Worm (Caenorhabditis elegans) whole organism, L2 larva: ENCODE data around the gene duo-1.

Source experiments
- C34F6.9 ChIP-seq: fragments of 150-350 bp; optimal IDR thresholded peaks from 2 replicates; lab custom pipeline; 2014; ENCODE audit warnings: missing biosample characterization, missing genetic modification characterization
- F13H6.1 ChIP-seq: sonication (generic microtip); optimal IDR thresholded peaks from 2 replicates; lab custom pipeline; 2016; ENCODE audit warnings: missing genetic modification characterization, missing compliant biosample characterization
- R02D3.7 ChIP-seq: fragments of 150-350 bp; optimal IDR thresholded peaks from 2 replicates; lab custom pipeline; 2014; ENCODE audit warnings: missing biosample characterization, missing genetic modification characterization
- Y55F3AM.14 ChIP-seq: fragments of 200-800 bp; sonication (Bioruptor generic); optimal IDR thresholded peaks from 2 replicates; lab custom pipeline; 2018; ENCODE audit warnings: mild to moderate bottlenecking, missing genetic modification characterization, missing compliant biosample characterization
- ama-1 ChIP-seq: fragments of 150-350 bp; optimal IDR thresholded peaks from 2 replicates; lab custom pipeline; 2018; ENCODE audit warnings: inconsistent platforms
- blmp-1 ChIP-seq: sonication (generic microtip); optimal IDR thresholded peaks from 2 replicates; lab custom pipeline; 2017; ENCODE audit warnings: missing genetic modification characterization, mild to moderate bottlenecking, missing compliant biosample characterization, antibody characterized with exemption, moderate library complexity; ENCODE audit not compliant: insufficient read depth
- ceh-16 ChIP-seq: fragments of 150-350 bp; optimal IDR thresholded peaks from 2 replicates; lab custom pipeline; 2014; ENCODE audit warnings: missing biosample characterization, missing genetic modification characterization
- ceh-82 ChIP-seq: fragments of 150-350 bp; optimal IDR thresholded peaks from 2 replicates; lab custom pipeline; 2014; ENCODE audit warnings: missing biosample characterization, missing genetic modification characterization
- crh-2 ChIP-seq: sonication (generic microtip); optimal IDR thresholded peaks from 2 replicates; lab custom pipeline; 2017; ENCODE audit warnings: missing biosample characterization, missing genetic modification characterization
- dmd-4 ChIP-seq: sonication (generic microtip); optimal IDR thresholded peaks from 2 replicates; lab custom pipeline; 2017; ENCODE audit warnings: missing biosample characterization, missing genetic modification characterization
- egl-27 ChIP-seq: sonication (generic microtip); optimal IDR thresholded peaks from 3 replicates; lab custom pipeline; 2017; ENCODE audit warnings: missing biosample characterization, missing genetic modification reagents, missing genetic modification characterization
- elt-1 ChIP-seq: fragments of 150-350 bp; optimal IDR thresholded peaks from 2 replicates; lab custom pipeline; 2014; ENCODE audit warnings: missing biosample characterization, missing genetic modification characterization
- elt-3 ChIP-seq: sonication (generic microtip); optimal IDR thresholded peaks from 2 replicates; lab custom pipeline; 2017; ENCODE audit warnings: missing biosample characterization, missing genetic modification characterization
- fos-1 ChIP-seq: fragments of 150-350 bp; optimal IDR thresholded peaks from 2 replicates; lab custom pipeline; 2014; ENCODE audit warnings: missing biosample characterization, missing genetic modification characterization
- gmeb-1 ChIP-seq: fragments of 150-350 bp; optimal IDR thresholded peaks from 2 replicates; lab custom pipeline; 2014; ENCODE audit warnings: missing biosample characterization, missing genetic modification characterization
- lin-11 ChIP-seq: fragments of 150-350 bp; sonication (generic microtip); optimal IDR thresholded peaks from 2 replicates; lab custom pipeline; 2014; ENCODE audit warnings: missing biosample characterization, missing genetic modification characterization, inconsistent platforms, mixed read lengths
- lin-13 ChIP-seq: fragments of 150-350 bp; optimal IDR thresholded peaks from 2 replicates; lab custom pipeline; 2014; ENCODE audit warnings: missing biosample characterization, missing genetic modification reagents, missing genetic modification characterization
- lin-39 ChIP-seq: fragments of 150-350 bp; optimal IDR thresholded peaks from 2 replicates; lab custom pipeline; 2014; ENCODE audit warnings: missing biosample characterization, missing genetic modification reagents, missing genetic modification characterization
- lsy-2 ChIP-seq, 2 experiments: fragments of 150-350 bp in 1 of 2; sonication (generic microtip) in 1 of 2; optimal IDR thresholded peaks; 2 replicates each; lab custom pipeline; 2014 to 2017; ENCODE audit warnings: missing biosample characterization in 2 of 2, missing genetic modification characterization in 2 of 2
- mab-5 ChIP-seq: fragments of 150-350 bp; optimal IDR thresholded peaks from 2 replicates; lab custom pipeline; 2014; ENCODE audit warnings: missing biosample characterization, missing genetic modification characterization
- mbf-1 ChIP-seq: sonication (generic microtip); optimal IDR thresholded peaks from 2 replicates; lab custom pipeline; 2017; ENCODE audit warnings: missing biosample characterization, missing genetic modification characterization
- mdl-1 ChIP-seq, 2 experiments: fragments of 150-350 bp in 1 of 2; sonication (generic microtip) in 1 of 2; optimal IDR thresholded peaks; 2 replicates each; lab custom pipeline; 2017; ENCODE audit warnings: missing biosample characterization in 2 of 2, missing genetic modification characterization in 2 of 2
- nhr-10 ChIP-seq: sonication (generic microtip); optimal IDR thresholded peaks from 2 replicates; lab custom pipeline; 2017; ENCODE audit warnings: missing biosample characterization, missing genetic modification characterization
- nhr-11 ChIP-seq: fragments of 150-350 bp; optimal IDR thresholded peaks from 2 replicates; lab custom pipeline; 2014; ENCODE audit warnings: missing biosample characterization, missing genetic modification characterization
- nhr-129 ChIP-seq: fragments of 150-350 bp; optimal IDR thresholded peaks from 2 replicates; lab custom pipeline; 2014; ENCODE audit warnings: missing biosample characterization, missing genetic modification characterization
- nhr-21 ChIP-seq: fragments of 150-350 bp; optimal IDR thresholded peaks from 2 replicates; lab custom pipeline; 2014; ENCODE audit warnings: missing biosample characterization, missing genetic modification characterization
- nhr-23 ChIP-seq: fragments of 150-350 bp; optimal IDR thresholded peaks from 2 replicates; lab custom pipeline; 2014; ENCODE audit warnings: missing biosample characterization, missing genetic modification reagents, missing genetic modification characterization
- nhr-237 ChIP-seq: fragments of 150-350 bp; optimal IDR thresholded peaks from 2 replicates; lab custom pipeline; 2014; ENCODE audit warnings: missing biosample characterization, missing genetic modification characterization
- nhr-25 ChIP-seq: fragments of 150-350 bp; sonication (generic microtip); optimal IDR thresholded peaks from 3 replicates; lab custom pipeline; 2014; ENCODE audit warnings: missing biosample characterization, missing genetic modification characterization
- nhr-6 ChIP-seq: fragments of 150-350 bp; optimal IDR thresholded peaks from 2 replicates; lab custom pipeline; 2014; ENCODE audit warnings: missing biosample characterization, missing genetic modification characterization
- nhr-77 ChIP-seq: fragments of 150-350 bp; optimal IDR thresholded peaks from 2 replicates; lab custom pipeline; 2014; ENCODE audit warnings: missing biosample characterization, missing genetic modification characterization
- peb-1 ChIP-seq: fragments of 150-350 bp; optimal IDR thresholded peaks from 2 replicates; lab custom pipeline; 2014; ENCODE audit warnings: missing biosample characterization, missing genetic modification characterization
- sem-4 ChIP-seq: fragments of 150-350 bp; optimal IDR thresholded peaks from 2 replicates; lab custom pipeline; 2014; ENCODE audit warnings: missing biosample characterization, missing genetic modification reagents, missing genetic modification characterization
- skn-1 ChIP-seq: sonication (generic microtip); optimal IDR thresholded peaks from 2 replicates; lab custom pipeline; 2017; ENCODE audit warnings: missing biosample characterization, missing genetic modification characterization
- sma-3 ChIP-seq: sonication (generic microtip); optimal IDR thresholded peaks from 2 replicates; lab custom pipeline; 2016; ENCODE audit warnings: missing genetic modification reagents, missing genetic modification characterization, missing compliant biosample characterization
- sma-9 ChIP-seq, 2 experiments: fragments of 150-350 bp in 1 of 2; sonication (generic microtip) in 1 of 2; optimal IDR thresholded peaks; 2 replicates each; lab custom pipeline; 2014 to 2016; ENCODE audit warnings: missing genetic modification characterization in 2 of 2, mild to moderate bottlenecking in 1 of 2, missing biosample characterization in 1 of 2, missing compliant biosample characterization in 1 of 2, missing genetic modification reagents in 1 of 2, moderate library complexity in 1 of 2
- snpc-4 ChIP-seq: fragments of 150-350 bp; optimal IDR thresholded peaks from 2 replicates; lab custom pipeline; 2014; ENCODE audit warnings: missing biosample characterization, missing genetic modification characterization
- unc-39 ChIP-seq: fragments of 150-350 bp; optimal IDR thresholded peaks from 2 replicates; lab custom pipeline; 2014; ENCODE audit warnings: missing biosample characterization, missing genetic modification characterization
- unc-55 ChIP-seq: fragments of 150-350 bp; sonication (generic microtip); optimal IDR thresholded peaks from 3 replicates; lab custom pipeline; 2014; ENCODE audit warnings: missing biosample characterization, missing genetic modification reagents, missing genetic modification characterization
- zag-1 ChIP-seq: fragments of 150-350 bp; optimal IDR thresholded peaks from 2 replicates; lab custom pipeline; 2014; ENCODE audit warnings: missing biosample characterization, missing genetic modification characterization
- ztf-1 ChIP-seq: fragments of 200-800 bp; sonication (Bioruptor generic); conservative IDR thresholded peaks from 2 replicates; pipeline ENCODE4 v1.3.6; 2022; ENCODE audit warnings: missing genetic modification characterization, missing compliant biosample characterization
- ztf-11 ChIP-seq: sonication (generic microtip); optimal IDR thresholded peaks from 2 replicates; lab custom pipeline; 2017; ENCODE audit warnings: missing biosample characterization, missing genetic modification characterization
- ztf-4 ChIP-seq: fragments of 150-350 bp; optimal IDR thresholded peaks from 2 replicates; lab custom pipeline; 2014; ENCODE audit warnings: missing biosample characterization, missing genetic modification characterization

The duo-1 gene

DNA sequence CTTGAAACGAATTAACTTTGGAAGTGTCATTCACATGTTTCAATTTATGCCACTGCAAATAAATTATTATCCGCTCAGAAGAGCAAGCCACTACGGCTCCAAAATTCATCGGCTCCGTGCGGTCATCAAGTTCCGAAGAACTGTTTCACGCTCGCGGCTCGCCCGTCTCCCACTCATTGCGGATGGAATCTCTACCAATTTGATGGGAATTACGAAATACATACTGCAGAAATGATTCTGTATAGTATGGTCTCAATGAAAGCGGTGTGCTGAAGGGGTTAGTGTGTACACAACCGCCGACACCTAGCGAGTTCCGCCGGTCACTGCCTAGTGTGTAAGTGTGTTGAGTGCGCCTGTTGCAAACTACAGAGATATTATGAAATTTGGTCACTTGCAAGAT lies 30.7 kb downstream of the duo-1 start:
- TF ChIP-seq lin-11 (tag; lab: Kevin White, UChicago), result no peak
- TF ChIP-seq dmd-4 (tag; lab: Kevin White, UChicago), result no peak
- peak; percentile 84 for TF ChIP-seq sma-9 (GFP tag; optimal IDR thresholded peaks at IDR 0.05; lab: Kevin White, UChicago)
- TF ChIP-seq sma-9 (tag; optimal IDR thresholded peaks at IDR 0.05; lab: Kevin White, UChicago), result no peak
- no peak for TF ChIP-seq nhr-77 (tag; lab: Kevin White, UChicago)
- no peak for TF ChIP-seq nhr-6
- no peak for TF ChIP-seq ztf-11
- TF ChIP-seq lsy-2 (tag; optimal IDR thresholded peaks at IDR 0.05; lab: Kevin White, UChicago), result no peak
- TF ChIP-seq nhr-21, result peak; percentile 49
- TF ChIP-seq ceh-16 (tag; lab: Kevin White, UChicago), result peak; percentile 58
- TF ChIP-seq mbf-1 (tag; lab: Kevin White, UChicago), result no peak
- TF ChIP-seq blmp-1 (tag; lab: Kevin White, UChicago), result no peak
- TF ChIP-seq gmeb-1 (tag; lab: Kevin White, UChicago), result no peak
- no peak for TF ChIP-seq mdl-1 (tag; optimal IDR thresholded peaks at IDR 0.05; lab: Kevin White, UChicago)
- TF ChIP-seq nhr-237 (tag; lab: Kevin White, UChicago), result no peak
- no peak for TF ChIP-seq Y55F3AM.14 (GFP tag; lab: Kevin White, UChicago)
- no peak for TF ChIP-seq peb-1
- no peak for TF ChIP-seq unc-39 (tag; lab: Kevin White, UChicago)
- TF ChIP-seq fos-1 (tag; lab: Kevin White, UChicago), result peak; percentile 32
- TF ChIP-seq elt-1 (tag; lab: Kevin White, UChicago), result no peak
- TF ChIP-seq sem-4, result no peak
- TF ChIP-seq lin-13 (GFP tag; lab: Kevin White, UChicago), result no peak
- TF ChIP-seq ztf-1 (GFP tag; lab: Robert Waterston, UW), result no peak
- TF ChIP-seq C34F6.9 (tag; lab: Kevin White, UChicago), result no peak
- TF ChIP-seq snpc-4 (tag; lab: Kevin White, UChicago), result peak; percentile 95
- no peak for TF ChIP-seq lin-39 (tag; lab: Kevin White, UChicago)
- TF ChIP-seq crh-2, result peak; percentile 37
- peak; percentile 75 for TF ChIP-seq sma-3
- no peak for TF ChIP-seq ztf-4 (tag; lab: Kevin White, UChicago)
- TF ChIP-seq ceh-82, result no peak
- no peak for TF ChIP-seq zag-1 (tag; lab: Kevin White, UChicago)
- no peak for TF ChIP-seq nhr-129 (tag; lab: Kevin White, UChicago)
- TF ChIP-seq nhr-23, result no peak
- no peak for TF ChIP-seq mab-5 (tag; lab: Kevin White, UChicago)
- TF ChIP-seq ama-1 (lab: Kevin White, UChicago), result no peak
- TF ChIP-seq R02D3.7 (tag; lab: Kevin White, UChicago), result no peak
- TF ChIP-seq elt-3 (tag; lab: Kevin White, UChicago), result no peak
- no peak for TF ChIP-seq egl-27 (tag; lab: Kevin White, UChicago)
- TF ChIP-seq, all 48 proteins: peak for 7

DNA sequence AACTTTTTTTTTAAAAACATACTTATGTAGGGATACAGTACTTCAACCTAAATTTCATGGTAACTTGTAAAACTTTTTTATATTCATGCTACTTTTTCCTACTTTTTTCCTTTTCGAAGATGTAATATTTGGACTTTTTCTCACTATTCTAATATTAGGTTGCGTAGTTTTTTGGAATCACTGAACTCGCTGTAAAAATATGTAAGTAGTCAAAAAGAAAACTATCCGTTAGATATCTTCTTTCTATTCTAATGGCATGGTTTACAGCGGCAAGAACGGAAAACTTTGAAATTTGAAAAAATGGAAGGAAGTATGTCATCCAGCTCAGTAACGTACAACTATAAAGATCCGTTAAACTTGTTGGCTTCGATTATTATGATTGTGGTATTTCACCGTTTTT lies 35.0 kb downstream of the duo-1 start, which contains the start of gene srx-82:
srx-82 (plus strand) TSS at position 301 of the 400 bp plus-strand sequence.
- no peak for TF ChIP-seq ztf-1 (GFP tag; lab: Robert Waterston, UW)
- TF ChIP-seq ztf-4 (tag; lab: Kevin White, UChicago), result no peak
- no peak for TF ChIP-seq sem-4
- TF ChIP-seq lsy-2 (tag; optimal IDR thresholded peaks at IDR 0.05; lab: Kevin White, UChicago), result no peak
- TF ChIP-seq ztf-11, result no peak
- TF ChIP-seq unc-55 (GFP tag; lab: Kevin White, UChicago), result no peak
- TF ChIP-seq F13H6.1, result no peak
- no peak for TF ChIP-seq elt-3 (tag; lab: Kevin White, UChicago)
- no peak for TF ChIP-seq C34F6.9 (tag; lab: Kevin White, UChicago)
- TF ChIP-seq nhr-23, result no peak
- no peak for TF ChIP-seq skn-1
- no peak for TF ChIP-seq gmeb-1 (tag; lab: Kevin White, UChicago)

DNA sequence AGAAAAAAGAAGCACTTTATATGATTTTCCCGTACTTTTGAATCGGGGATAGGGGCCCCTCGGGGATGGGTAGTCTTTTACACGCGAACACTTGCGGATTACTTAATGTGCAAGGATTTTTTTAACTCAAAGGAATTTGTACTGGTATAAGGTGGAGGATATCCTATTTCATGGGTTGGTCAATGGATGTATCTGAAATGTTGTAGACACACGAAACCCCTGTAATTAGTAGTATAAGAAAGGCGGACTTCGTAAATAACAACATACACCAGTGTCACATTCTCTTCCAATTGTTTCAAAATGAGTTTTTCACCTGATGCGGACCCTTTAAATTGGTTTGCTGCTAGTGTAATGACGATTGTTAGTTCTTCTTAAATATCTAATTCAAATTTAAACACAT lies 39.0 kb downstream of the duo-1 start, which contains the start of gene srx-80:
srx-80 (plus strand) TSS at position 301 of the 400 bp plus-strand sequence.
- TF ChIP-seq nhr-6 (no peak), nhr-11 (tag; lab: Kevin White, UChicago) (no peak), nhr-21 (no peak), sem-4 (no peak), lin-11 (tag; lab: Kevin White, UChicago) (no peak), sma-3 (no peak), egl-27 (tag; lab: Kevin White, UChicago) (no peak), nhr-25 (tag; lab: Kevin White, UChicago) (no peak), ztf-1 (GFP tag; lab: Robert Waterston, UW) (no peak), nhr-10 (no peak), mbf-1 (tag; lab: Kevin White, UChicago) (no peak), mab-5 (tag; lab: Kevin White, UChicago) (no peak)
- TF ChIP-seq, all 48 proteins: peak for 0
